Worm (Caenorhabditis elegans) whole organism, L4 larva: ENCODE results near the gene srbc-12.
A peak's percentile ranks its signal among the peaks of the same experiment; 100 is the strongest.
"Not testable (repeated sequence)": the region's sequence is repeated elsewhere in the genome, so short reads cannot be mapped to it uniquely, and the experiment has no call there.

ENCODE experiments used
- F26F4.8 ChIP-seq: fragments of 200-800 bp; sonication (Bioruptor generic); conservative IDR thresholded peaks from 2 replicates; pipeline ENCODE4 v1.3.6; 2022; ENCODE audit warnings: missing genetic modification characterization, missing compliant biosample characterization
- F37D6.2 ChIP-seq: sonication (generic microtip); optimal IDR thresholded peaks from 2 replicates; lab custom pipeline; 2016; ENCODE audit warnings: mild to moderate bottlenecking, missing genetic modification characterization, missing compliant biosample characterization
- Y105C5A.15 ChIP-seq: fragments of 200-800 bp; sonication (Bioruptor generic); IDR thresholded peaks from 2 replicates; pipeline ENCODE4 v1.3.6; 2022; ENCODE audit warnings: missing genetic modification characterization, missing compliant biosample characterization
- aha-1 ChIP-seq: fragments of 150-350 bp; peaks from one replicate; lab custom pipeline; 2014; ENCODE audit warnings: missing biosample characterization, missing genetic modification characterization
- arid-1 ChIP-seq: fragments of 200-800 bp; sonication (Bioruptor generic); conservative IDR thresholded peaks from 2 replicates; pipeline ENCODE4 v1.3.6; 2022; ENCODE audit warnings: missing genetic modification reagents, missing genetic modification characterization, missing compliant biosample characterization
- attf-4 ChIP-seq: sonication (generic microtip); optimal IDR thresholded peaks from 3 replicates; lab custom pipeline; 2017; ENCODE audit warnings: missing biosample characterization, missing genetic modification characterization
- ces-1 ChIP-seq: fragments of 150-350 bp; sonication (generic microtip); optimal IDR thresholded peaks from 4 replicates; lab custom pipeline; 2014; ENCODE audit warnings: missing biosample characterization, missing genetic modification reagents, missing genetic modification characterization
- daf-16 ChIP-seq, 3 experiments: sonication (generic microtip); optimal IDR thresholded peaks; 2 replicates each; lab custom pipeline; 2016 to 2017; ENCODE audit warnings: missing genetic modification characterization in 3 of 3, missing genetic modification reagents in 3 of 3, mild to moderate bottlenecking in 2 of 3, missing compliant biosample characterization in 2 of 3, missing biosample characterization in 1 of 3, moderate library complexity in 1 of 3
- dpl-1 ChIP-seq: fragments of 150-350 bp; optimal IDR thresholded peaks from 2 replicates; lab custom pipeline; 2014; ENCODE audit warnings: missing biosample characterization, missing genetic modification reagents, missing genetic modification characterization
- duxl-1 ChIP-seq: sonication (generic microtip); optimal IDR thresholded peaks from 2 replicates; lab custom pipeline; 2016; ENCODE audit warnings: mild to moderate bottlenecking, missing genetic modification characterization, moderate library complexity, missing compliant biosample characterization; ENCODE audit not compliant: poor library complexity
- fos-1 ChIP-seq: fragments of 150-350 bp; optimal IDR thresholded peaks from 2 replicates; lab custom pipeline; 2014; ENCODE audit warnings: missing biosample characterization, missing genetic modification characterization
- hlh-11 ChIP-seq: fragments of 200-800 bp; sonication (Bioruptor generic); optimal IDR thresholded peaks from 2 replicates; lab custom pipeline; 2018; ENCODE audit warnings: mild to moderate bottlenecking, missing genetic modification characterization, missing compliant biosample characterization
- lim-7 ChIP-seq: fragments of 200-800 bp; sonication (Bioruptor generic); IDR thresholded peaks from 2 replicates; pipeline ENCODE4 v1.3.6; 2022; ENCODE audit warnings: missing genetic modification characterization, missing compliant biosample characterization
- lsy-2 ChIP-seq, 2 experiments: fragments of 150-350 bp in 1 of 2; sonication (generic microtip) in 1 of 2; optimal IDR thresholded peaks; 2 replicates each; lab custom pipeline; 2014 to 2017; ENCODE audit warnings: missing biosample characterization in 2 of 2, missing genetic modification characterization in 2 of 2
- madf-9 ChIP-seq: fragments of 200-800 bp; sonication (Bioruptor generic); conservative IDR thresholded peaks from 2 replicates; pipeline ENCODE4 v1.3.6; 2022; ENCODE audit warnings: missing genetic modification reagents, missing genetic modification characterization, missing compliant biosample characterization
- mes-2 ChIP-seq: sonication (generic microtip); optimal IDR thresholded peaks from 2 replicates; lab custom pipeline; 2016; ENCODE audit warnings: missing genotype, mild to moderate bottlenecking, missing genetic modification characterization, missing compliant biosample characterization; ENCODE audit not compliant: poor library complexity, severe bottlenecking
- nhr-25 ChIP-seq: sonication (generic microtip); optimal IDR thresholded peaks from 2 replicates; lab custom pipeline; 2017; ENCODE audit warnings: missing genetic modification characterization, mild to moderate bottlenecking, missing compliant biosample characterization, antibody characterized with exemption, moderate library complexity, borderline replicate concordance; ENCODE audit not compliant: insufficient read depth
- nhr-28 ChIP-seq: fragments of 150-350 bp; optimal IDR thresholded peaks from 2 replicates; lab custom pipeline; 2014; ENCODE audit warnings: missing biosample characterization, missing genetic modification characterization
- php-3 ChIP-seq: fragments of 200-800 bp; sonication (Bioruptor generic); IDR thresholded peaks from 2 replicates; pipeline ENCODE4 v1.3.6; 2022; ENCODE audit warnings: missing genetic modification reagents, missing genetic modification characterization, missing compliant biosample characterization
- unc-62 ChIP-seq, 3 experiments: fragments of 150-350 bp in 1 of 3; sonication (generic microtip); optimal IDR thresholded peaks in 2 of 3; peaks in 1 of 3; 1 replicate in 1 of 3; 2 replicates in 2 of 3; lab custom pipeline; 2014 to 2017; ENCODE audit warnings: missing biosample characterization in 3 of 3, missing genetic modification characterization in 3 of 3, missing genetic modification reagents in 3 of 3, missing genotype in 1 of 3
- zag-1 ChIP-seq: fragments of 150-350 bp; optimal IDR thresholded peaks from 2 replicates; lab custom pipeline; 2014; ENCODE audit warnings: missing biosample characterization, missing genetic modification characterization
- zip-2 ChIP-seq: fragments of 150-350 bp; optimal IDR thresholded peaks from 2 replicates; lab custom pipeline; 2014; ENCODE audit warnings: missing biosample characterization, missing genetic modification characterization

Gene srbc-12

ce11 chrV:890835-891234, 41.2 kb downstream of the srbc-12 start, which contains the start of gene srlf-22:
Gene srlf-22 (plus strand): TSS chrV:891135.
- TF ChIP-seq arid-1 (GFP tag; lab: Robert Waterston, UW); mes-2 (tag; lab: Kevin White, UChicago); attf-4 (tag; lab: Kevin White, UChicago): not testable (repeated sequence)

ce11 chrV:893437-894018, 43.9 kb downstream of the srbc-12 start, which contains the start of the genes srlf-23 and srlf-20:
Gene srlf-23 (minus strand): TSS chrV:893537.
Gene srlf-20 (plus strand): TSS chrV:893968.
- TF ChIP-seq lim-7 (GFP tag; lab: Robert Waterston, UW) (no peak), zip-2 (tag; lab: Kevin White, UChicago) (no peak), madf-9 (GFP tag; lab: Robert Waterston, UW) (no peak), aha-1 (tag; lab: Kevin White, UChicago) (no peak), Y105C5A.15 (GFP tag; lab: Robert Waterston, UW) (no peak), nhr-25 (no peak), php-3 (GFP tag; lab: Robert Waterston, UW) (no peak), zag-1 (tag; lab: Kevin White, UChicago) (no peak), unc-62 (GFP tag; optimal IDR thresholded peaks at IDR 0.05 in 1 of 2; lab: Kevin White, UChicago) (no peak), unc-62 (tag; optimal IDR thresholded peaks at IDR 0.05; lab: Kevin White, UChicago) (no peak), dpl-1 (GFP tag; lab: Kevin White, UChicago) (no peak), ces-1 (GFP tag; lab: Kevin White, UChicago) (no peak), F37D6.2 (tag; lab: Kevin White, UChicago) (no peak), hlh-11 (tag; lab: Kevin White, UChicago) (no peak), daf-16 (GFP tag; optimal IDR thresholded peaks at IDR 0.05; lab: Kevin White, UChicago) (no peak), daf-16 (tag; optimal IDR thresholded peaks at IDR 0.05; lab: Kevin White, UChicago) (no peak), lsy-2 (tag; optimal IDR thresholded peaks at IDR 0.05; lab: Kevin White, UChicago) (no peak), fos-1 (tag; lab: Kevin White, UChicago) (no peak), nhr-28 (tag; lab: Kevin White, UChicago) (no peak), F26F4.8 (GFP tag; lab: Robert Waterston, UW) (no peak), duxl-1 (no peak)

- TF ChIP-seq hlh-11 (tag; lab: Kevin White, UChicago) (no peak), aha-1 (tag; lab: Kevin White, UChicago) (peak; percentile 30)
Measured at ce11 chrV:899087-899486, 49.5 kb downstream of the srbc-12 start, which contains the start of gene nas-32. Gene nas-32 (minus strand): TSS chrV:899187.
